Worm (Caenorhabditis elegans) whole organism, L4 larva: Measurements from ENCODE around the gene sre-42.

Experiments
- D1046.2 ChIP-seq: fragments of 200-800 bp; sonication (Bioruptor generic); IDR thresholded peaks from 2 replicates; pipeline ENCODE4 v1.3.6; 2022; ENCODE audit warnings: missing genetic modification characterization, missing compliant biosample characterization
- T26A8.4 ChIP-seq: fragments of 200-800 bp; sonication (Bioruptor generic); IDR thresholded peaks from 2 replicates; pipeline ENCODE4 v1.3.6; 2022; ENCODE audit warnings: missing genetic modification characterization, missing compliant biosample characterization
- Y5F2A.4 ChIP-seq: fragments of 200-800 bp; sonication (Bioruptor generic); optimal IDR thresholded peaks from 2 replicates; lab custom pipeline; 2018; ENCODE audit warnings: mild to moderate bottlenecking, missing genetic modification characterization, missing compliant biosample characterization
- ceh-20 ChIP-seq: fragments of 200-800 bp; sonication (Bioruptor generic); IDR thresholded peaks from 2 replicates; pipeline ENCODE4 v1.3.6; 2022; ENCODE audit warnings: missing genetic modification reagents, missing genetic modification characterization, missing compliant biosample characterization
- ceh-44 ChIP-seq: fragments of 200-800 bp; sonication (Bioruptor generic); IDR thresholded peaks from 2 replicates; pipeline ENCODE4 v1.3.6; 2022; ENCODE audit warnings: missing genetic modification reagents, missing genetic modification characterization, missing compliant biosample characterization
- ceh-62 ChIP-seq: sonication (generic microtip); optimal IDR thresholded peaks from 2 replicates; lab custom pipeline; 2017; ENCODE audit warnings: missing biosample characterization, missing genetic modification characterization
- dmd-6 ChIP-seq: fragments of 200-800 bp; sonication (Bioruptor generic); IDR thresholded peaks from 2 replicates; pipeline ENCODE4 v1.3.6; 2022; ENCODE audit warnings: missing genetic modification reagents, missing genetic modification characterization, missing compliant biosample characterization
- duxl-1 ChIP-seq: sonication (generic microtip); optimal IDR thresholded peaks from 2 replicates; lab custom pipeline; 2016; ENCODE audit warnings: mild to moderate bottlenecking, missing genetic modification characterization, moderate library complexity, missing compliant biosample characterization; ENCODE audit not compliant: poor library complexity
- hmg-1.1 ChIP-seq: fragments of 200-800 bp; sonication (Bioruptor generic); IDR thresholded peaks from 2 replicates; pipeline ENCODE4 v1.3.6; 2022; ENCODE audit warnings: missing genetic modification reagents, missing genetic modification characterization, missing compliant biosample characterization
- lin-15B ChIP-seq: fragments of 150-350 bp; sonication (generic microtip); optimal IDR thresholded peaks from 3 replicates; lab custom pipeline; 2014; ENCODE audit warnings: missing biosample characterization, missing genetic modification characterization
- lin-38 ChIP-seq: fragments of 200-800 bp; sonication (Bioruptor generic); IDR thresholded peaks from 2 replicates; pipeline ENCODE4 v1.3.6; 2022; ENCODE audit warnings: missing genetic modification reagents, missing genetic modification characterization, missing compliant biosample characterization
- lir-3 ChIP-seq: sonication (generic microtip); optimal IDR thresholded peaks from 2 replicates; lab custom pipeline; 2016; ENCODE audit warnings: mild to moderate bottlenecking, missing genetic modification characterization, missing compliant biosample characterization
- madf-5 ChIP-seq, 2 experiments: fragments of 200-800 bp; sonication (Bioruptor generic); IDR thresholded peaks; 2 replicates each; pipeline ENCODE4 v1.3.6; 2022; ENCODE audit warnings: missing compliant biosample characterization in 2 of 2, missing genetic modification characterization in 2 of 2
- madf-9 ChIP-seq: fragments of 200-800 bp; sonication (Bioruptor generic); conservative IDR thresholded peaks from 2 replicates; pipeline ENCODE4 v1.3.6; 2022; ENCODE audit warnings: missing genetic modification reagents, missing genetic modification characterization, missing compliant biosample characterization
- nhr-102 ChIP-seq: sonication (generic microtip); optimal IDR thresholded peaks from 2 replicates; lab custom pipeline; 2016; ENCODE audit warnings: mild to moderate bottlenecking, missing genetic modification characterization, moderate library complexity, missing compliant biosample characterization
- nhr-76 ChIP-seq: fragments of 150-350 bp; optimal IDR thresholded peaks from 2 replicates; lab custom pipeline; 2014; ENCODE audit warnings: missing biosample characterization, missing genetic modification characterization
- skn-1 ChIP-seq: fragments of 150-350 bp; optimal IDR thresholded peaks from 2 replicates; lab custom pipeline; 2014; ENCODE audit warnings: missing biosample characterization, missing genetic modification characterization
- unc-130 ChIP-seq: sonication (generic microtip); optimal IDR thresholded peaks from 2 replicates; lab custom pipeline; 2016; ENCODE audit warnings: missing genetic modification reagents, missing genetic modification characterization, missing compliant biosample characterization
- zip-2 ChIP-seq: fragments of 150-350 bp; optimal IDR thresholded peaks from 2 replicates; lab custom pipeline; 2014; ENCODE audit warnings: missing biosample characterization, missing genetic modification characterization

Gene sre-42

ce11 chrII:12339152-12339551 is 47.5 kb downstream of the sre-42 start (continued):
- TF ChIP-seq madf-5 (GFP tag; IDR thresholded peaks at IDR 0.05; lab: Robert Waterston, UW), result 0 out of 4 replicates have a peak, but pooled peaks of 1 of the 2 experiments have one; percentile 17
- no peak for TF ChIP-seq ceh-62 (tag; lab: Kevin White, UChicago)
- TF ChIP-seq ceh-44 (GFP tag; lab: Robert Waterston, UW), result no peak

- TF ChIP-seq lir-3 (tag; lab: Kevin White, UChicago) (no peak), ceh-20 (GFP tag; lab: Robert Waterston, UW) (no peak), nhr-102 (tag; lab: Kevin White, UChicago) (no peak), D1046.2 (GFP tag; lab: Robert Waterston, UW) (no peak), T26A8.4 (no peak), dmd-6 (GFP tag; lab: Robert Waterston, UW) (no peak), hmg-1.1 (GFP tag; lab: Robert Waterston, UW) (no peak), lin-38 (GFP tag; lab: Robert Waterston, UW) (no peak), Y5F2A.4 (no peak), nhr-76 (tag; lab: Kevin White, UChicago) (no peak), zip-2 (tag; lab: Kevin White, UChicago) (no peak), skn-1 (tag; lab: Kevin White, UChicago) (no peak), lin-15B (tag; lab: Kevin White, UChicago) (no peak), madf-9 (GFP tag; lab: Robert Waterston, UW) (no peak), duxl-1 (no peak), ceh-44 (GFP tag; lab: Robert Waterston, UW) (no peak), unc-130 (no peak)
- TF ChIP-seq, all 104 proteins: peak for 0
These were observed 51.3 kb downstream of the sre-42 start, which contains the start of gene sre-52 for ce11 chrII:12335430-12335829. sre-52 (plus strand) TSS chrII:12335730.
